Fruit fly (Drosophila melanogaster): Measurements from ENCODE around the gene CG43390.

Gene CG43390

DNA sequence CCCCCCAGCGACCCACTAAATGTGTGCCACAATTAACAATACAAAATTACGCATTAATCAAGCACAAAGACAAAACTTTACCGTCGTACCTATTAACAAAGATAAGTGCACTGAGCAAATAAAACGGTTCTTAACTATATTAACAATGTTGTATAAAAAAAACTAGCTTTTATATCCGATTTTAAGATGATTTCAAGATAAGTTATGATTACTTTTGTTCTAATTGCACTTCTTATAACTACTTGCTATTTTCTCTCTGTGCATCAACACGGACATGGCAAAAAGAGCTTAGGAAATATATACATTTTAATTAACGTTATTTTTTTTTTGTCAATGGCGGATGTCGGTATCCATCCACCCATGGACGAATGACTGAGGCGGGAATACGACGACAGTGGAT, 43.6 kb downstream of the CG43390 start (continued):
- TF ChIP-seq CG18011 (GFP tag; optimal IDR thresholded peaks at IDR 0.05) (no peak), grau (tag; optimal IDR thresholded peaks at IDR 0.05) (peak; percentile 13), Tbp (GFP tag; optimal IDR thresholded peaks at IDR 0.05) (no peak), Pdp1 (GFP tag; optimal IDR thresholded peaks at IDR 0.05) (peak in 1 of 2 experiments; percentile 0), sens-2 (GFP tag; IDR thresholded peaks at IDR 0.05) (no peak), wor (GFP tag; IDR thresholded peaks at IDR 0.05) (no peak), MTF-1 (GFP tag; optimal IDR thresholded peaks at IDR 0.05; ENCODE audit: borderline replicate concordance) (no peak), CG7357 (GFP tag; IDR thresholded peaks at IDR 0.05) (no peak), rib (GFP tag; IDR thresholded peaks at IDR 0.05) (no peak), chn (GFP tag; optimal IDR thresholded peaks at IDR 0.05) (no peak), Doc3 (GFP tag; IDR thresholded peaks at IDR 0.05; ENCODE audit: partially characterized antibody) (no peak), sd (tag; optimal IDR thresholded peaks at IDR 0.05) (no peak), Bdp1 (GFP tag; optimal IDR thresholded peaks at IDR 0.05) (no peak), HmgD (GFP tag; optimal IDR thresholded peaks at IDR 0.05) (no peak), CG8478 (optimal IDR thresholded peaks at IDR 0.05) (no peak), CG4328 (GFP tag; optimal IDR thresholded peaks at IDR 0.05) (no peak), lbe (GFP tag; optimal IDR thresholded peaks at IDR 0.05) (no peak), CG2129 (GFP tag; IDR thresholded peaks at IDR 0.05; ENCODE audit: partially characterized antibody) (no peak), Trl (optimal IDR thresholded peaks at IDR 0.05) (no peak), Trl (GFP tag; optimal IDR thresholded peaks at IDR 0.05) (no peak), CG31365 (tag; optimal IDR thresholded peaks at IDR 0.05) (no peak), Sry-δ (GFP tag; optimal IDR thresholded peaks at IDR 0.05) (no peak), sob (GFP tag; IDR thresholded peaks at IDR 0.05) (peak; percentile 43; the same call in 1 of the 2 replicates), zfh2 (GFP tag; optimal IDR thresholded peaks at IDR 0.05) (no peak), da (GFP tag; optimal IDR thresholded peaks at IDR 0.05) (no peak), Dref (GFP tag; IDR thresholded peaks at IDR 0.05) (no peak), CG18476 (GFP tag; optimal IDR thresholded peaks at IDR 0.05) (no peak), CG17912 (GFP tag; optimal IDR thresholded peaks at IDR 0.05) (no peak), pfk (GFP tag; optimal IDR thresholded peaks at IDR 0.05) (no peak), CG16779 (GFP tag; IDR thresholded peaks at IDR 0.05) (no peak), CG9932 (GFP tag; IDR thresholded peaks at IDR 0.05) (peak; percentile 53), CG2712 (tag; optimal IDR thresholded peaks at IDR 0.05) (no peak), CG1529 (GFP tag; optimal IDR thresholded peaks at IDR 0.05) (no peak), Aef1 (GFP tag; IDR thresholded peaks at IDR 0.05) (peak; percentile 16; the same call in 1 of the 3 replicates), chm (GFP tag; IDR thresholded peaks at IDR 0.05) (no peak), cwo (GFP tag; optimal IDR thresholded peaks at IDR 0.05) (peak; percentile 2), zfh1 (GFP tag; IDR thresholded peaks at IDR 0.05) (no peak), odd (GFP tag; optimal IDR thresholded peaks at IDR 0.05) (no peak), tgo (GFP tag; IDR thresholded peaks at IDR 0.05) (no peak), CG18764 (GFP tag; optimal IDR thresholded peaks at IDR 0.05) (no peak), CG4404 (GFP tag; IDR thresholded peaks at IDR 0.05) (no peak), CG7839 (tag; optimal IDR thresholded peaks at IDR 0.05) (peak; percentile 12), CG9797 (GFP tag; optimal IDR thresholded peaks at IDR 0.05) (no peak), seq (GFP tag; IDR thresholded peaks at IDR 0.05) (peak; percentile 56; the same call in 1 of the 2 replicates), CG11093 (GFP tag; IDR thresholded peaks at IDR 0.05) (no peak; the same call in 2 of the 3 replicates), Dek (tag; optimal IDR thresholded peaks at IDR 0.05) (no peak), grn (GFP tag; optimal IDR thresholded peaks at IDR 0.05) (no peak), CG15601 (tag; optimal IDR thresholded peaks at IDR 0.05) (no peak), hb (GFP tag; IDR thresholded peaks at IDR 0.05; ENCODE audit: partially characterized antibody) (no peak), CG6791 (GFP tag; IDR thresholded peaks at IDR 0.05; ENCODE audit: partially characterized antibody) (no peak), tin (GFP tag; optimal IDR thresholded peaks at IDR 0.05) (no peak), CG6272 (GFP tag; IDR thresholded peaks at IDR 0.05) (no peak), dati (GFP tag; IDR thresholded peaks at IDR 0.05) (no peak)
